Worm (Caenorhabditis elegans) whole organism, young adult: ENCODE results near the gene F42G10.1.

Experiments used
- B0019.2 ChIP-seq: fragments of 200-800 bp; sonication (Bioruptor generic); conservative IDR thresholded peaks from 2 replicates; pipeline ENCODE4 v1.3.6; 2022; ENCODE audit warnings: missing genetic modification reagents, missing genetic modification characterization, missing compliant biosample characterization
- B0261.1 ChIP-seq: sonication (generic microtip); optimal IDR thresholded peaks from 2 replicates; lab custom pipeline; 2016; ENCODE audit warnings: mild to moderate bottlenecking, missing genetic modification characterization, moderate library complexity, missing compliant biosample characterization
- F39B2.1 ChIP-seq: fragments of 200-800 bp; sonication (Bioruptor generic); IDR thresholded peaks from 2 replicates; pipeline ENCODE4 v1.3.6; 2022; ENCODE audit warnings: missing genetic modification reagents, missing genetic modification characterization, missing compliant biosample characterization
- F55B11.4 ChIP-seq: sonication (generic microtip); optimal IDR thresholded peaks from 2 replicates; lab custom pipeline; 2016; ENCODE audit warnings: missing compliant biosample characterization, missing genetic modification characterization, borderline replicate concordance; ENCODE audit not compliant: insufficient read depth
- K12H6.12 ChIP-seq: fragments of 200-800 bp; sonication (Bioruptor generic); optimal IDR thresholded peaks from 2 replicates; lab custom pipeline; 2018; ENCODE audit warnings: mild to moderate bottlenecking, missing genetic modification characterization, missing compliant biosample characterization
- Y53F4B.3 ChIP-seq: fragments of 200-800 bp; sonication (Bioruptor generic); IDR thresholded peaks from 2 replicates; pipeline ENCODE4 v1.3.6; 2022; ENCODE audit warnings: missing genetic modification reagents, missing genetic modification characterization, missing compliant biosample characterization
- Y53G8AR.9 ChIP-seq: fragments of 200-800 bp; sonication (Bioruptor generic); conservative IDR thresholded peaks from 2 replicates; pipeline ENCODE4 v1.3.6; 2022; ENCODE audit warnings: missing genetic modification reagents, missing genetic modification characterization, missing compliant biosample characterization
- Y67H2A.10 ChIP-seq: fragments of 200-800 bp; sonication (Bioruptor generic); conservative IDR thresholded peaks from 2 replicates; pipeline ENCODE4 v1.3.6; 2022; ENCODE audit warnings: missing genetic modification reagents, missing genetic modification characterization, missing compliant biosample characterization
- Y79H2A.3 ChIP-seq: fragments of 200-800 bp; sonication (Bioruptor generic); conservative IDR thresholded peaks from 2 replicates; pipeline ENCODE4 v1.3.6; 2022; ENCODE audit warnings: missing genetic modification reagents, missing genetic modification characterization, missing compliant biosample characterization
- Y95B8A.8 ChIP-seq: fragments of 200-800 bp; sonication (Bioruptor generic); IDR thresholded peaks from 2 replicates; pipeline ENCODE4 v1.3.6; 2022; ENCODE audit warnings: missing genetic modification reagents, missing genetic modification characterization, missing compliant biosample characterization
- akir-1 ChIP-seq: fragments of 200-800 bp; sonication (Bioruptor generic); optimal IDR thresholded peaks from 2 replicates; lab custom pipeline; 2018; ENCODE audit warnings: mild to moderate bottlenecking, missing genetic modification characterization, moderate library complexity, missing compliant biosample characterization
- cebp-1 ChIP-seq, 2 experiments: fragments of 200-800 bp in 1 of 2; sonication (Bioruptor generic) in 1 of 2; sonication (generic microtip) in 1 of 2; IDR thresholded peaks in 1 of 2; optimal IDR thresholded peaks in 1 of 2; 2 replicates each; pipeline versions ENCODE4 v1.3.6 to Lab custom; 2017 to 2022; ENCODE audit warnings: missing compliant biosample characterization in 2 of 2, missing genetic modification characterization in 2 of 2, mild to moderate bottlenecking in 1 of 2, missing genetic modification reagents in 1 of 2, moderate library complexity in 1 of 2
- cebp-2 ChIP-seq: fragments of 200-800 bp; sonication (Bioruptor generic); IDR thresholded peaks from 2 replicates; pipeline ENCODE4 v1.3.6; 2022; ENCODE audit warnings: missing genetic modification characterization, missing compliant biosample characterization
- egrh-3 ChIP-seq: fragments of 200-800 bp; sonication (Bioruptor generic); IDR thresholded peaks from 2 replicates; pipeline ENCODE4 v1.3.6; 2022; ENCODE audit warnings: missing genetic modification reagents, missing genetic modification characterization, missing compliant biosample characterization
- ekl-4 ChIP-seq: fragments of 200-800 bp; sonication (Bioruptor generic); IDR thresholded peaks from 2 replicates; pipeline ENCODE4 v1.3.6; 2022; ENCODE audit warnings: missing genetic modification reagents, missing genetic modification characterization, missing compliant biosample characterization
- ets-4 ChIP-seq: fragments of 200-800 bp; sonication (Bioruptor generic); optimal IDR thresholded peaks from 2 replicates; lab custom pipeline; 2018; ENCODE audit warnings: mild to moderate bottlenecking, missing genetic modification characterization, missing compliant biosample characterization
- hmg-20 ChIP-seq: fragments of 200-800 bp; sonication (Bioruptor generic); IDR thresholded peaks from 2 replicates; pipeline ENCODE4 v1.3.6; 2022; ENCODE audit warnings: missing genetic modification reagents, missing genetic modification characterization, missing compliant biosample characterization
- hsf-1 ChIP-seq: fragments of 200-800 bp; sonication (Bioruptor generic); IDR thresholded peaks from 2 replicates; pipeline ENCODE4 v1.3.6; 2022; ENCODE audit warnings: missing genetic modification reagents, missing genetic modification characterization, missing compliant biosample characterization
- let-526 ChIP-seq: fragments of 200-800 bp; sonication (Bioruptor generic); IDR thresholded peaks from 2 replicates; pipeline ENCODE4 v1.3.6; 2022; ENCODE audit warnings: missing genetic modification reagents, missing genetic modification characterization, missing compliant biosample characterization
- let-607 ChIP-seq, 2 experiments: fragments of 200-800 bp in 1 of 2; sonication (Bioruptor generic) in 1 of 2; sonication (generic microtip) in 1 of 2; optimal IDR thresholded peaks; 2 replicates each; lab custom pipeline; 2016 to 2018; ENCODE audit warnings: mild to moderate bottlenecking in 2 of 2, missing compliant biosample characterization in 2 of 2, missing genetic modification characterization in 2 of 2, moderate library complexity in 2 of 2, missing genotype in 1 of 2
- lin-35 ChIP-seq, 3 experiments: fragments of 150-350 bp in 2 of 3; sonication (generic microtip) in 1 of 3; optimal IDR thresholded peaks; 2 replicates each; lab custom pipeline; 2014 to 2018; ENCODE audit warnings: missing biosample characterization in 3 of 3, missing genetic modification characterization in 3 of 3, missing genetic modification reagents in 3 of 3
- lir-1 ChIP-seq: fragments of 200-800 bp; sonication (Bioruptor generic); conservative IDR thresholded peaks from 2 replicates; pipeline ENCODE4 v1.3.6; 2022; ENCODE audit warnings: missing genetic modification reagents, missing genetic modification characterization, missing compliant biosample characterization
- lsy-27 ChIP-seq: sonication (generic microtip); optimal IDR thresholded peaks from 2 replicates; lab custom pipeline; 2017; ENCODE audit warnings: missing genetic modification characterization, mild to moderate bottlenecking, missing compliant biosample characterization, antibody characterized with exemption, missing genotype, borderline replicate concordance; ENCODE audit not compliant: insufficient read depth
- madf-10 ChIP-seq: sonication (generic microtip); optimal IDR thresholded peaks from 2 replicates; lab custom pipeline; 2016; ENCODE audit warnings: mild to moderate bottlenecking, missing genetic modification characterization, missing compliant biosample characterization
- madf-6 ChIP-seq: fragments of 200-800 bp; sonication (Bioruptor generic); IDR thresholded peaks from 2 replicates; pipeline ENCODE4 v1.3.6; 2022; ENCODE audit warnings: missing genetic modification reagents, missing genetic modification characterization, missing compliant biosample characterization
- mcd-1 ChIP-seq: fragments of 200-800 bp; sonication (Bioruptor generic); IDR thresholded peaks from 2 replicates; pipeline ENCODE4 v1.3.6; 2022; ENCODE audit warnings: missing genetic modification reagents, missing genetic modification characterization, missing compliant biosample characterization
- mel-28 ChIP-seq: sonication (generic microtip); optimal IDR thresholded peaks from 2 replicates; lab custom pipeline; 2016; ENCODE audit warnings: borderline replicate concordance, mild to moderate bottlenecking, missing genetic modification characterization, missing compliant biosample characterization
- nhr-80 ChIP-seq: sonication (generic microtip); optimal IDR thresholded peaks from 2 replicates; lab custom pipeline; 2016; ENCODE audit warnings: missing genetic modification characterization, missing compliant biosample characterization
- pha-4 ChIP-seq: fragments of 150-350 bp; sonication (generic microtip); optimal IDR thresholded peaks from 2 replicates; lab custom pipeline; 2014; ENCODE audit warnings: missing biosample characterization, missing genetic modification reagents, missing genetic modification characterization
- rec-8 ChIP-seq, 2 experiments: sonication (generic microtip); optimal IDR thresholded peaks; 2 replicates each; lab custom pipeline; 2016; ENCODE audit warnings: mild to moderate bottlenecking in 2 of 2, missing genetic modification characterization in 2 of 2, missing genetic modification reagents in 2 of 2, missing genotype in 2 of 2, missing biosample characterization in 1 of 2, missing compliant biosample characterization in 1 of 2, moderate library complexity in 1 of 2
- sdz-38 ChIP-seq: sonication (generic microtip); optimal IDR thresholded peaks from 2 replicates; lab custom pipeline; 2016; ENCODE audit warnings: missing genotype, missing genetic modification characterization, missing compliant biosample characterization
- snpc-4 ChIP-seq, 5 experiments: fragments of 150-350 bp in 1 of 5; sonication (generic microtip) in 4 of 5; optimal IDR thresholded peaks; 2 replicates each; lab custom pipeline; 2014 to 2018; ENCODE audit warnings: missing genetic modification characterization in 5 of 5, missing biosample characterization in 3 of 5, antibody characterized with exemption in 2 of 5, mild to moderate bottlenecking in 2 of 5, missing compliant biosample characterization in 2 of 5, missing genotype in 2 of 5, moderate library complexity in 2 of 5, missing genetic modification reagents in 1 of 5
- unc-62 ChIP-seq: fragments of 150-350 bp; optimal IDR thresholded peaks from 2 replicates; lab custom pipeline; 2014; ENCODE audit warnings: missing biosample characterization, missing genetic modification reagents, missing genetic modification characterization
- zfh-2 ChIP-seq: fragments of 200-800 bp; sonication (Bioruptor generic); conservative IDR thresholded peaks from 2 replicates; pipeline ENCODE4 v1.3.6; 2022; ENCODE audit warnings: missing genetic modification reagents, missing genetic modification characterization, missing compliant biosample characterization

Gene F42G10.1

ce11 chrX:9997344-9997743 is 24.6 kb downstream of the F42G10.1 start:
- no peak for TF ChIP-seq madf-10 (tag; lab: Kevin White, UChicago)
- no peak for TF ChIP-seq Y79H2A.3 (GFP tag; lab: Robert Waterston, UW)
- TF ChIP-seq ekl-4 (GFP tag; lab: Robert Waterston, UW): no peak
- no peak for TF ChIP-seq zfh-2 (GFP tag; lab: Robert Waterston, UW)
- TF ChIP-seq cebp-1 (GFP tag; IDR thresholded peaks at IDR 0.05; lab: Robert Waterston, UW): no peak
- TF ChIP-seq cebp-1 (tag; optimal IDR thresholded peaks at IDR 0.05; lab: Kevin White, UChicago): no peak
- peak; percentile 61 for TF ChIP-seq nhr-80 (tag; lab: Kevin White, UChicago)

ce11 chrX:9993100-9993499 is 28.9 kb downstream of the F42G10.1 start:
- TF ChIP-seq Y67H2A.10 (GFP tag; lab: Robert Waterston, UW) (no peak), rec-8 (tag; optimal IDR thresholded peaks at IDR 0.05; lab: Kevin White, UChicago) (no peak), Y79H2A.3 (GFP tag; lab: Robert Waterston, UW) (no peak), mel-28 (tag; lab: Kevin White, UChicago) (no peak), madf-6 (GFP tag; lab: Robert Waterston, UW) (no peak), lin-35 (GFP tag; optimal IDR thresholded peaks at IDR 0.05; lab: Kevin White, UChicago) (no peak), B0019.2 (GFP tag; lab: Robert Waterston, UW) (no peak), hsf-1 (no peak), Y53G8AR.9 (GFP tag; lab: Robert Waterston, UW) (no peak), Y95B8A.8 (GFP tag; lab: Robert Waterston, UW) (no peak), let-607 (tag; optimal IDR thresholded peaks at IDR 0.05; lab: Kevin White, UChicago) (no peak), F55B11.4 (tag; lab: Kevin White, UChicago) (no peak), B0261.1 (tag; lab: Kevin White, UChicago) (no peak), ets-4 (GFP tag; lab: Kevin White, UChicago) (no peak), pha-4 (no peak), F39B2.1 (GFP tag; lab: Robert Waterston, UW) (no peak), mcd-1 (GFP tag; lab: Robert Waterston, UW) (no peak), K12H6.12 (tag; lab: Kevin White, UChicago) (no peak)

ce11 chrX:9988884-9989283 is 33.1 kb downstream of the F42G10.1 start:
- TF ChIP-seq akir-1 (GFP tag; lab: Kevin White, UChicago): no peak
- TF ChIP-seq snpc-4 (GFP tag; optimal IDR thresholded peaks at IDR 0.05; lab: Kevin White, UChicago): no peak
- TF ChIP-seq snpc-4 (tag; optimal IDR thresholded peaks at IDR 0.05; lab: Kevin White, UChicago): peak in 2 of 4 experiments; percentile 63 to 71

- TF ChIP-seq pha-4: no peak
- TF ChIP-seq unc-62 (GFP tag; lab: Kevin White, UChicago): no peak
- TF ChIP-seq lsy-27 (tag; lab: Kevin White, UChicago): no peak
- TF ChIP-seq sdz-38 (tag; lab: Kevin White, UChicago): no peak
- TF ChIP-seq hmg-20 (GFP tag; lab: Robert Waterston, UW): no peak
- TF ChIP-seq Y53F4B.3: no peak
- TF ChIP-seq let-526 (GFP tag; lab: Robert Waterston, UW): no peak
- TF ChIP-seq Y67H2A.10 (GFP tag; lab: Robert Waterston, UW): no peak
- no peak for TF ChIP-seq B0019.2 (GFP tag; lab: Robert Waterston, UW)
- TF ChIP-seq egrh-3 (GFP tag; lab: Robert Waterston, UW): no peak
- TF ChIP-seq cebp-2 (GFP tag; lab: Robert Waterston, UW): no peak
- no peak for TF ChIP-seq lir-1 (GFP tag; lab: Robert Waterston, UW)
These were observed 34.8 kb downstream of the F42G10.1 start for ce11 chrX:9987166-9987565.
